Fruit fly (Drosophila melanogaster) ovary, adult (tissue): ENCODE measurements around the gene CG13083.
A peak's percentile ranks its signal among the peaks of the same experiment; 100 is the strongest.

Experiments
- CG17801 ChIP-seq: fragments of 200-800 bp; optimal IDR thresholded peaks from 2 replicates; lab custom pipeline; 2019; ENCODE audit warnings: missing biosample characterization, mild to moderate bottlenecking, missing genetic modification characterization, moderate library complexity; ENCODE audit not compliant: partially characterized antibody

The CG13083 gene

DNA sequence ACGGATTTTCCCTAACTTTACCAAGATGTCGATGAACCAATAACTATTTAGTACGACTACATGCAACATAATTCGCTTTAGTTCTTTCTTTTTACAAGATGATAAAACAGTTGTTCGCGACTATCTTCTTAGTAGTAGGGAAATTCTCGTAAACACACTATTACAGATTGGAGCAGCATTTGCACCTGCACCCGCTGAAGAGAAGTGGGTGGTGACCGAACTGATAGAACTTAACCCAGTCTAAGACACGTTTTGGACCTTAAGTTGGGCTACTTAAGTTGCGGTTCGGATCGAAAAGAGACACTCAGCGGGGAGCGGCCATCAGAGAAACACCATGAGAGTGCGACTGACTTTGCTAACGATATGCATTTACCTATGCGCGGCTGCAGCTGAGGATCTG lies at the start of gene CG13083:
Gene CG13083 (plus strand): TSS at position 301 of the 400 bp plus-strand sequence.
- TF ChIP-seq CG17801 (GFP tag; lab: Kevin White, UChicago), result no peak

dm6 chr2L:19438685-19439597 lies 48.3 kb upstream of the CG13083 start:
- TF ChIP-seq CG17801 (GFP tag; lab: Kevin White, UChicago), result no peak

dm6 chr2L:19439598-19440230 lies 47.6 kb upstream of the CG13083 start:
- no peak for TF ChIP-seq CG17801 (GFP tag; lab: Kevin White, UChicago)

DNA sequence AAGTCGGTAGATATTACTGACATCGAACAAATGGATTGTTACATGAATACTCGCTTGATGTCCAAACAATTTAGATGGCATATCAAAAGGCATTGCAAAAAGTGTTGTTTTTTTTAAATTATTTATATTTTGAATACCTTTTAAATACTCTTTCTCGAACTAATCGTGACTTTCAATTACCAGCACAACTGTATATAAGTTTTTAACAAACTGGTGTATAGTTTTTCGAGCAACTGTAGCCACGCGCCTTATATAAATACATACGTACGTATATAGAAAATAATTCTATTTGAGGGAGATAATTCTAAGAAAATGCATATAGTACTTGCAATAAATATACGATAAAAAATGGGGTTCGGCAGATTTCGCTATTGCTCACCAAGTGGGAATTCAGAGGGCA lies 47.0 kb upstream of the CG13083 start:
- TF ChIP-seq CG17801 (GFP tag; lab: Kevin White, UChicago), result no peak

- TF ChIP-seq CG17801 (GFP tag; lab: Kevin White, UChicago), result no peak
These were observed 46.6 kb upstream of the CG13083 start for dm6 chr2L:19440732-19441131.

DNA sequence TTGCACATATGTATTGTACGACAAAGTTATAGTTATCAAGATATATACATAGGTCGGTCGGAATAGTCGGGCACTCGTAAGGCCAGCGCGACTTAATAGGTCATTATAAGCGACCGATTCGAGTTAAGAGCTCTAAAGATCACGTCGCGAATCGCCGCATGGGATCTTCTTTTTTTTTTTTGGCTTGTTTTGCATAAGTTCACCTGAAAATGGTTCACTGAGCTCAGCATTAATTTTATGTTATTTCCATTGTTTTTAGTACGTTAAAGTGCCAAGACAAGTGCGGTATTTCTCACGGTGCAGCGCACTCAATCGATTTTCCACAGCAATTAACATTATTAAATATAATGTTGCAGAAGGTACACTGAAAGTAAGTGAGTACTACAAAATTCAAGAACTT lies 46.0 kb upstream of the CG13083 start:
- no peak for TF ChIP-seq CG17801 (GFP tag; lab: Kevin White, UChicago)

dm6 chr2L:19441791-19442190 lies 45.5 kb upstream of the CG13083 start, which contains the start of gene RanGAP:
TSS of gene RanGAP (plus strand) at chr2L:19441959.
- no peak for TF ChIP-seq CG17801 (GFP tag; lab: Kevin White, UChicago)

DNA sequence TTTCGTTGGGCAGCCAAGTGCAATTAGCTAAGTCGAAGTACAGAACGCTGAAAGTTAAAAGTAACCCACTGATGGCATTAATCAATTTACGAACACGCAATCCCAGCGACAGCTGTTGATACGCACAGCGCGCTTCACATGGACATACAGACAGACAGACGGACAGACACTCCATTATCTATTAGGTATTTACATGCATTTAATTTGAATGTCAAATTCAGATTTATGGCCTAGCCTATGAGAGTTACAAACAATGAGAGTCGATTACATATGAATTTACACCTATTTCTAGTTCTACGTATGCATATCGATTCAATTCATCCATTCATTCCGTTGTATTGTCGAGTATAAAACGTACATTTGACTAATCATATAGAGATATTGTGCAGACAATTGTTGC lies 44.7 kb upstream of the CG13083 start, which contains the start of gene CG10237:
Gene CG10237 (minus strand): TSS at position 101 of the 400 bp plus-strand sequence.
- TF ChIP-seq CG17801 (GFP tag; lab: Kevin White, UChicago), result no peak

- TF ChIP-seq CG17801 (GFP tag; lab: Kevin White, UChicago), result peak; percentile 89
These were observed 42.6 kb upstream of the CG13083 start, which contains the start of gene Hs2st for dm6 chr2L:19444734-19445140. TSS of gene Hs2st (minus strand) at chr2L:19444750.

DNA sequence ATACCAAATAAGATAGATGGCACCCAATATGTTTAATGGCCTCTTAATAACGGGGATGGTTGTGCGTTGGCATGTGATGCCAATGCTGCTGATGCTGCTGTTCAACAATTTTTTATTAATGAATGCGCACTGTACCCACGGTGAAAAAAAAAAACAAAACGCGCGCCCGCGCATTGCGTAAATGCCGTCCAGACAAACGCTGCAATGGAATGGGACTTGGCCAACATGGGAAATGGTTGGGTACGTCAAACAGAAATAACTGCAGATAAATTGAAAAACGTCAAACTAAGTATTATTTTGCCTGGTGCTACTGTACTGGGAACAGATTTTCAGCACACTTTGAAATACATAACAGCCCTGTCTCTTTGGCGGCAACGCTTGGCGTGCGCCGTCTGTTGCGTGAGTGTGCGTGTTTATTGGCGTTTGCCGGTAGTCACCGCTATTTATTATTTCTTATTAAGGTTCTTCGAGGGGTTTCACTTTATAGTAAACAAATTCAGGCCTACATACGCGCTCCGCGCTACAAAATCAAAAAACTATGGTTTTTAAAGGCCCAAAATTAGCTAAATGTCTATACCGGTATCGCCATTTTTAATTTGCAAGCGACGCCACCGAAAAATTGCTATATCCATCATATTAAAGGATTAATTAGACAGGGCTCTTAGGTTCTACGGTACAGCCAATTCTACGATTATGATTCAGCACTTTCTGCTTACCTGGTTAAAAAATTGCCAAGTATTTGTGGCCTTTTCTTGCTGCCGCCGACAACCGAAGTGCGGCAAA lies 34.6 kb upstream of the CG13083 start:
- TF ChIP-seq CG17801 (GFP tag; lab: Kevin White, UChicago), result no peak

DNA sequence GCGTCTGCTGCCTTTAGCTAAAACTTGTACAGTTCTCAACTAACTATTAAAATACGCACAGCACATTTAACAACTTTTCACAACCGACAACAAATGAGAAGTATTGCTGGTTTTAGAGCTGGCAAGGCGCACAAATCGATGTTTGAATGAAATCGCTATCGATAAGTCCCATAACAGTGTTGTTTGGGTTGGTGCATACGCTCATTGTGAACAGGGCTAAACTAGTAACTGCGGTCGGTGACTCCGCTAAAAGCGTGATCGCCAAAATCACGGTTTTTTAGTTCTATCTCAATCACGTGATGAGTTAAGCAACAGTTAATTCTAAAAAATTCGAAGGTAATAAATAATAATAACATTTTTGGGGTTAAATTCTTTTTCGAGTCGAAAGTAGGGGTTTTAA lies 33.9 kb upstream of the CG13083 start, which contains the start of gene Top2:
Gene Top2 (minus strand): TSS at position 110 of the 400 bp plus-strand sequence.
- TF ChIP-seq CG17801 (GFP tag; lab: Kevin White, UChicago), result peak; percentile 3

DNA sequence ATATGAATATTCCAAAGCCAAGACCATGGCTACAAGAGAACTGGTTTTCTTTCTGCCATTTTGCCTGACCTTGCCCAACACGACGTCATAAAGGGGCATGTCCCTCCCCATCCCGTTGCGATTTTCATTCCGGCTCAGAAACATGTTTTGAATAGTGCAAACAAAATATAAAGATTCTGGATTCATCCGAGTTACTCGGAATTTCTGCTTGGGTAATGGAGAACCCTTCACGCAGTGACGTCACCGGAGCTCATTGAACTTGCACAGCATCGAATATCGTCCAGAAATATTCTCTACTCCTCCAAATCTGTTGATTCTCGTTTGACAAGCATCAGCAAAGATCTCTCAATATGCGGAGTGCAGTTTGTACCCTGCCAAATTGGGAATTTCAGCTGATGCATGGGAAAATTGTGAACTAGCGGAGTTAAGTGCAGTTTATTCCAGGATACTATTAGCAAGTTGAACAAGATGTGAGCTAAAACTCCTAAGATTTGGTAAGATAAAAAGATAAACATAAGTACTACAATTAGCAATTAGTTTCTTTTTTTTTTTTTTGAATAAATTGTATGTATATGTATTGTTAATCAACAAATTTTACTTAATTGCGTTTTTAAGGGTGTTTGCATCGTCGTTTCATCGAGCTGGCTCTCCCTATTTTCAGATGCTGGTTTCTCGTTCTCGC lies 33.1 kb upstream of the CG13083 start, which contains the start of gene CG10026:
Gene CG10026 (plus strand): TSS at position 187 of the 682 bp plus-strand sequence.
- TF ChIP-seq CG17801 (GFP tag; lab: Kevin White, UChicago), result no peak

dm6 chr2L:19455209-19455608 lies 32.1 kb upstream of the CG13083 start:
- no peak for TF ChIP-seq CG17801 (GFP tag; lab: Kevin White, UChicago)

- no peak for TF ChIP-seq CG17801 (GFP tag; lab: Kevin White, UChicago)
These were observed 31.6 kb upstream of the CG13083 start for dm6 chr2L:19455723-19456122.
